Fruit fly (Drosophila melanogaster) whole organism, adult: ENCODE results near the gene HP1D3csd.

Experiments used
- CG14711 ChIP-seq: fragments of 200-800 bp; sonication (Bioruptor generic); optimal IDR thresholded peaks from 2 replicates; lab custom pipeline; 2018; ENCODE audit warnings: missing biosample characterization, mild to moderate bottlenecking, missing genetic modification characterization, moderate library complexity
- CG7101 ChIP-seq: fragments of 200-800 bp; sonication (Bioruptor generic); optimal IDR thresholded peaks from 2 replicates; lab custom pipeline; 2018; ENCODE audit warnings: missing biosample characterization, mild to moderate bottlenecking, missing genetic modification characterization, moderate library complexity
- Crg-1 ChIP-seq: fragments of 200-800 bp; sonication (Bioruptor generic); optimal IDR thresholded peaks from 2 replicates; lab custom pipeline; 2016; ENCODE audit warnings: missing biosample characterization, missing genetic modification characterization
- ovo ChIP-seq: fragments of 200-800 bp; sonication (Bioruptor generic); optimal IDR thresholded peaks from 2 replicates; lab custom pipeline; 2016; ENCODE audit warnings: missing biosample characterization, missing genetic modification characterization

- TF ChIP-seq ovo (GFP tag; lab: Kevin White, UChicago) (no peak), CG7101 (no peak), Crg-1 (no peak), CG14711 (no peak)
Measured at dm6 chrX:19144785-19145422, 45.1 kb upstream of the HP1D3csd start.
